Fruit fly (Drosophila melanogaster): ENCODE measurements around the gene LPCAT.

dm6 chrX:9617598-9618076 lies 37.9 kb upstream of the LPCAT start:
- TF ChIP-seq CG6854 (GFP tag; optimal IDR thresholded peaks at IDR 0.05) (no peak), Lpt (GFP tag; optimal IDR thresholded peaks at IDR 0.05) (no peak), CG3919 (GFP tag; optimal IDR thresholded peaks at IDR 0.05) (no peak), svp (GFP tag) (no peak), esn (GFP tag; optimal IDR thresholded peaks at IDR 0.05) (no peak), CG34406 (GFP tag; optimal IDR thresholded peaks at IDR 0.05) (no peak), Sox102F (GFP tag; optimal IDR thresholded peaks at IDR 0.05) (no peak), CG4318 (GFP tag; optimal IDR thresholded peaks at IDR 0.05) (no peak), CG8632 (GFP tag; optimal IDR thresholded peaks at IDR 0.05) (no peak)
